Fruit fly (Drosophila melanogaster): ENCODE results near the gene nAChRalpha7.

DNA sequence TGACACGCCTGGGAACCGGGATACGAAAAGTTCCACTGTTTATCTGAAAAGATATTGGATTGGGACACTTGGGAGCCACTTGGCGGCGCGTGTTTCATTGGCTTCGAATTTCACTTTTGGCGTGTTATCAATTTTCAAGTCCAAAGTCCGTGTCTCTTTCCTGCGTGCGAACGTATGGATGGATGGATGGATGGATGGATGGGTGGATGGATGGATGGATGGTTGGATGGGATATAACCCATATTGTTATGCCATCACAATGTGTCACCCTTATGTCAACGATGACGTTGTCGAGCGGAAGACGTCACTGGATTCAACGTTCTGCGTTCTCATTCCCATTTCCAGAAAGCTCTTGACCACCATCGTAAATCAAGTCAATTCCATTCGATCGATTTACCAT lies 60.5 kb downstream of the nAChRalpha7 start:
- no peak for TF ChIP-seq usp (GFP tag; optimal IDR thresholded peaks at IDR 0.05)
- TF ChIP-seq EcR (GFP tag; optimal IDR thresholded peaks at IDR 0.05): no peak
- TF ChIP-seq pan (optimal IDR thresholded peaks at IDR 0.05): no peak

Data from whole organism.